Worm (Caenorhabditis elegans) whole organism, L4 larva: ENCODE results near the gene sshk-1.

Experiments used
- D1046.2 ChIP-seq: fragments of 200-800 bp; sonication (Bioruptor generic); IDR thresholded peaks from 2 replicates; pipeline ENCODE4 v1.3.6; 2022; ENCODE audit warnings: missing genetic modification characterization, missing compliant biosample characterization
- F44E2.7 ChIP-seq: fragments of 200-800 bp; sonication (Bioruptor generic); IDR thresholded peaks from 2 replicates; pipeline ENCODE4 v2.1.2; 2022; ENCODE audit warnings: missing genetic modification characterization, missing compliant biosample characterization
- F49E8.2 ChIP-seq: sonication (generic microtip); optimal IDR thresholded peaks from 2 replicates; lab custom pipeline; 2016; ENCODE audit warnings: missing compliant biosample characterization, mild to moderate bottlenecking, missing genetic modification characterization, borderline replicate concordance
- Y105C5A.15 ChIP-seq: fragments of 200-800 bp; sonication (Bioruptor generic); IDR thresholded peaks from 2 replicates; pipeline ENCODE4 v1.3.6; 2022; ENCODE audit warnings: missing genetic modification characterization, missing compliant biosample characterization
- Y48G9A.11 ChIP-seq: fragments of 200-800 bp; sonication (Bioruptor generic); IDR thresholded peaks from 2 replicates; pipeline ENCODE4 v1.3.6; 2022; ENCODE audit warnings: missing genetic modification reagents, missing genetic modification characterization, missing compliant biosample characterization
- ZK337.2 ChIP-seq: fragments of 200-800 bp; sonication (Bioruptor generic); IDR thresholded peaks from 2 replicates; pipeline ENCODE4 v1.3.6; 2022; ENCODE audit warnings: missing genetic modification reagents, missing genetic modification characterization, missing compliant biosample characterization
- aha-1 ChIP-seq: fragments of 150-350 bp; peaks from one replicate; lab custom pipeline; 2014; ENCODE audit warnings: missing biosample characterization, missing genetic modification characterization
- ama-1 ChIP-seq: fragments of 150-350 bp; optimal IDR thresholded peaks from 2 replicates; lab custom pipeline; 2014; ENCODE audit warnings: inconsistent platforms, mixed read lengths
- ceh-82 ChIP-seq: sonication (generic microtip); optimal IDR thresholded peaks from 2 replicates; lab custom pipeline; 2017; ENCODE audit warnings: missing biosample characterization, missing genetic modification characterization
- cey-2 ChIP-seq: sonication (generic microtip); optimal IDR thresholded peaks from 3 replicates; lab custom pipeline; 2017; ENCODE audit warnings: missing genetic modification characterization, mild to moderate bottlenecking, missing compliant biosample characterization, antibody characterized with exemption, borderline replicate concordance; ENCODE audit not compliant: insufficient read depth
- ctbp-1 ChIP-seq: fragments of 200-800 bp; sonication (Bioruptor generic); IDR thresholded peaks from 2 replicates; pipeline ENCODE4 v1.3.6; 2022; ENCODE audit warnings: missing genetic modification reagents, missing genetic modification characterization, missing compliant biosample characterization
- daf-12 ChIP-seq: fragments of 150-350 bp; optimal IDR thresholded peaks from 2 replicates; lab custom pipeline; 2014; ENCODE audit warnings: missing biosample characterization, missing genetic modification reagents, missing genetic modification characterization
- daf-16 ChIP-seq, 3 experiments: sonication (generic microtip); optimal IDR thresholded peaks; 2 replicates each; lab custom pipeline; 2016 to 2017; ENCODE audit warnings: missing genetic modification characterization in 3 of 3, missing genetic modification reagents in 3 of 3, mild to moderate bottlenecking in 2 of 3, missing compliant biosample characterization in 2 of 3, missing biosample characterization in 1 of 3, moderate library complexity in 1 of 3
- dmd-8 ChIP-seq: fragments of 200-800 bp; sonication (Bioruptor generic); IDR thresholded peaks from 2 replicates; pipeline ENCODE4 v1.3.6; 2022; ENCODE audit warnings: missing genetic modification characterization, missing compliant biosample characterization
- dpl-1 ChIP-seq: fragments of 150-350 bp; optimal IDR thresholded peaks from 2 replicates; lab custom pipeline; 2014; ENCODE audit warnings: missing biosample characterization, missing genetic modification reagents, missing genetic modification characterization
- dve-1 ChIP-seq: sonication (generic microtip); optimal IDR thresholded peaks from 2 replicates; lab custom pipeline; 2017; ENCODE audit warnings: antibody characterized with exemption, mild to moderate bottlenecking, missing genetic modification characterization, missing compliant biosample characterization; ENCODE audit not compliant: insufficient read depth
- egl-27 ChIP-seq: sonication (generic microtip); optimal IDR thresholded peaks from 3 replicates; lab custom pipeline; 2017; ENCODE audit warnings: missing biosample characterization, missing genetic modification reagents, missing genetic modification characterization
- egl-43 ChIP-seq: fragments of 200-800 bp; sonication (Bioruptor generic); IDR thresholded peaks from 2 replicates; pipeline ENCODE4 v1.3.6; 2022; ENCODE audit warnings: missing genetic modification reagents, missing genetic modification characterization, missing compliant biosample characterization
- fos-1 ChIP-seq: fragments of 150-350 bp; optimal IDR thresholded peaks from 2 replicates; lab custom pipeline; 2014; ENCODE audit warnings: missing biosample characterization, missing genetic modification characterization
- hif-1 ChIP-seq, 2 experiments: sonication (generic microtip); optimal IDR thresholded peaks; 2 replicates each; lab custom pipeline; 2016 to 2017; ENCODE audit warnings: missing compliant biosample characterization in 2 of 2, missing genetic modification characterization in 2 of 2, missing genetic modification reagents in 2 of 2, missing genotype in 2 of 2, mild to moderate bottlenecking in 1 of 2
- hmg-1.1 ChIP-seq: fragments of 200-800 bp; sonication (Bioruptor generic); IDR thresholded peaks from 2 replicates; pipeline ENCODE4 v1.3.6; 2022; ENCODE audit warnings: missing genetic modification reagents, missing genetic modification characterization, missing compliant biosample characterization
- lin-13 ChIP-seq: fragments of 150-350 bp; optimal IDR thresholded peaks from 2 replicates; lab custom pipeline; 2014; ENCODE audit warnings: missing biosample characterization, missing genetic modification reagents, missing genetic modification characterization
- lin-29 ChIP-seq: fragments of 200-800 bp; sonication (Bioruptor generic); IDR thresholded peaks from 2 replicates; pipeline ENCODE4 v1.3.6; 2022; ENCODE audit warnings: missing genetic modification reagents, missing genetic modification characterization, missing compliant biosample characterization
- lsy-2 ChIP-seq, 2 experiments: fragments of 150-350 bp in 1 of 2; sonication (generic microtip) in 1 of 2; optimal IDR thresholded peaks; 2 replicates each; lab custom pipeline; 2014 to 2017; ENCODE audit warnings: missing biosample characterization in 2 of 2, missing genetic modification characterization in 2 of 2
- madf-5 ChIP-seq, 2 experiments: fragments of 200-800 bp; sonication (Bioruptor generic); IDR thresholded peaks; 2 replicates each; pipeline ENCODE4 v1.3.6; 2022; ENCODE audit warnings: missing compliant biosample characterization in 2 of 2, missing genetic modification characterization in 2 of 2
- madf-9 ChIP-seq: fragments of 200-800 bp; sonication (Bioruptor generic); conservative IDR thresholded peaks from 2 replicates; pipeline ENCODE4 v1.3.6; 2022; ENCODE audit warnings: missing genetic modification reagents, missing genetic modification characterization, missing compliant biosample characterization
- mdl-1 ChIP-seq, 2 experiments: fragments of 150-350 bp in 1 of 2; sonication (generic microtip) in 1 of 2; optimal IDR thresholded peaks; 2 replicates each; lab custom pipeline; 2014 to 2017; ENCODE audit warnings: missing biosample characterization in 2 of 2, missing genetic modification characterization in 2 of 2
- mdt-29 ChIP-seq: fragments of 200-800 bp; sonication (Bioruptor generic); IDR thresholded peaks from 2 replicates; pipeline ENCODE4 v1.3.6; 2022; ENCODE audit warnings: missing genetic modification reagents, missing genetic modification characterization, missing compliant biosample characterization
- mep-1 ChIP-seq: fragments of 150-350 bp; sonication (generic microtip); optimal IDR thresholded peaks from 3 replicates; lab custom pipeline; 2014; ENCODE audit warnings: missing biosample characterization, missing genetic modification characterization
- mes-2 ChIP-seq: sonication (generic microtip); optimal IDR thresholded peaks from 2 replicates; lab custom pipeline; 2016; ENCODE audit warnings: missing genotype, mild to moderate bottlenecking, missing genetic modification characterization, missing compliant biosample characterization; ENCODE audit not compliant: poor library complexity, severe bottlenecking
- nhr-10 ChIP-seq: fragments of 150-350 bp; optimal IDR thresholded peaks from 2 replicates; lab custom pipeline; 2014; ENCODE audit warnings: missing biosample characterization, missing genetic modification characterization
- nhr-11 ChIP-seq: fragments of 150-350 bp; optimal IDR thresholded peaks from 2 replicates; lab custom pipeline; 2014; ENCODE audit warnings: missing biosample characterization, missing genetic modification characterization
- nhr-111 ChIP-seq: fragments of 200-800 bp; sonication (Bioruptor generic); optimal IDR thresholded peaks from 2 replicates; lab custom pipeline; 2018; ENCODE audit warnings: mild to moderate bottlenecking, missing genetic modification characterization, missing compliant biosample characterization
- pha-4 ChIP-seq, 2 experiments: fragments of 150-350 bp in 1 of 2; fragments of 200-800 bp in 1 of 2; sonication (Bioruptor generic) in 1 of 2; IDR thresholded peaks in 1 of 2; optimal IDR thresholded peaks in 1 of 2; 2 replicates each; pipeline versions ENCODE4 v1.3.6 to Lab custom; 2014 to 2022; ENCODE audit warnings: missing genetic modification characterization in 2 of 2, missing genetic modification reagents in 2 of 2, missing biosample characterization in 1 of 2, missing compliant biosample characterization in 1 of 2
- php-3 ChIP-seq: fragments of 200-800 bp; sonication (Bioruptor generic); IDR thresholded peaks from 2 replicates; pipeline ENCODE4 v1.3.6; 2022; ENCODE audit warnings: missing genetic modification reagents, missing genetic modification characterization, missing compliant biosample characterization
- saeg-2 ChIP-seq: fragments of 200-800 bp; sonication (Bioruptor generic); IDR thresholded peaks from 2 replicates; pipeline ENCODE4 v1.3.6; 2022; ENCODE audit warnings: missing genetic modification reagents, missing genetic modification characterization, missing compliant biosample characterization
- set-16 ChIP-seq: fragments of 200-800 bp; sonication (Bioruptor generic); IDR thresholded peaks from 2 replicates; pipeline ENCODE4 v1.3.6; 2022; ENCODE audit warnings: missing genetic modification reagents, missing genetic modification characterization, missing compliant biosample characterization
- skn-1 ChIP-seq: fragments of 150-350 bp; optimal IDR thresholded peaks from 2 replicates; lab custom pipeline; 2014; ENCODE audit warnings: missing biosample characterization, missing genetic modification characterization
- snpc-1.2 ChIP-seq: fragments of 200-800 bp; sonication (Bioruptor generic); IDR thresholded peaks from 2 replicates; pipeline ENCODE4 v1.3.6; 2022; ENCODE audit warnings: missing genetic modification reagents, missing genetic modification characterization, missing compliant biosample characterization
- snpc-4 ChIP-seq: fragments of 150-350 bp; optimal IDR thresholded peaks from 2 replicates; lab custom pipeline; 2014; ENCODE audit warnings: missing biosample characterization, missing genetic modification characterization
- tag-97 ChIP-seq: fragments of 200-800 bp; sonication (Bioruptor generic); IDR thresholded peaks from 2 replicates; pipeline ENCODE4 v1.3.6; 2022; ENCODE audit warnings: missing genetic modification characterization, missing compliant biosample characterization
- unc-130 ChIP-seq: sonication (generic microtip); optimal IDR thresholded peaks from 2 replicates; lab custom pipeline; 2016; ENCODE audit warnings: missing genetic modification reagents, missing genetic modification characterization, missing compliant biosample characterization
- unc-39 ChIP-seq: sonication (generic microtip); optimal IDR thresholded peaks from 2 replicates; lab custom pipeline; 2017; ENCODE audit warnings: missing biosample characterization, missing genetic modification characterization
- unc-62 ChIP-seq, 3 experiments: fragments of 150-350 bp in 1 of 3; sonication (generic microtip); optimal IDR thresholded peaks in 2 of 3; peaks in 1 of 3; 1 replicate in 1 of 3; 2 replicates in 2 of 3; lab custom pipeline; 2014 to 2017; ENCODE audit warnings: missing biosample characterization in 3 of 3, missing genetic modification characterization in 3 of 3, missing genetic modification reagents in 3 of 3, missing genotype in 1 of 3
- vab-7 ChIP-seq: fragments of 200-800 bp; sonication (Bioruptor generic); IDR thresholded peaks from 2 replicates; pipeline ENCODE4 v1.3.6; 2022; ENCODE audit warnings: missing genetic modification reagents, missing genetic modification characterization, missing compliant biosample characterization
- zag-1 ChIP-seq: fragments of 150-350 bp; optimal IDR thresholded peaks from 2 replicates; lab custom pipeline; 2014; ENCODE audit warnings: missing biosample characterization, missing genetic modification characterization
- zfp-3 ChIP-seq: fragments of 200-800 bp; sonication (Bioruptor generic); conservative IDR thresholded peaks from 2 replicates; pipeline ENCODE4 v1.3.6; 2022; ENCODE audit warnings: missing genetic modification reagents, missing genetic modification characterization, missing compliant biosample characterization
- ztf-7 ChIP-seq: fragments of 150-350 bp; optimal IDR thresholded peaks from 2 replicates; lab custom pipeline; 2014; ENCODE audit warnings: missing biosample characterization, missing genetic modification characterization

The sshk-1 gene

DNA sequence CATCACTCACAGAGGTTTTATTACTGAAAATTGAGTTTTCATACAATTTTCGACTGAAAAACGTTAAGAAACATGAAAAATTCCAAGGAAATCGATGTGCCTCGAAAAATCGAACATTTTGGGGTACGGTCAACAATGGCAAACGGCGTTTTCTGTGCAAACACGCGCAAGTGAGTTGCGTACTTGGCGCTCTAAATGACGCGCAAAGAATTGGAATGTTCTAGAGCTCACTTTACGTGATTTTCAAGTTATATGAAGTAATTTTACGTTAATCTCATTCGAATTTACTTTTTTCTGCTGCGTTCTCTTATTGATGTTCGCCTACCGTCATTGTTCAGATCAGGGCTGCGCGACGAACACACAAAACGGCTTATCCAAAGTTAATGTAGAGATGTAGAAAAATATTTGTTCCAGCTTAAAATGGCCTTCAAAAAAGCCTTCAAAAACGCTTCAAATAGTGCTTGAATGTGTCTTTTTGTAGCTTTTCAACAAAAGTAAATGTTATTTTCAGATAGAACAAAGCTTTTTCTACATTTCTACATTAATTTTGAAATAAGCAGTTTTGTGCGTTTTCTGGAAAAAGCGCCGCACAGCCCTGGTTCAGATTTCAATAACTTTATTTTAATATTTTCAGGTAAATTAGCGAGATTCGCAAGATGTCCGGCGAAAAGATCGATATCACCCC, 29.7 kb downstream of the sshk-1 start, which contains the start of the genes F31D4.2 and fkb-6:
Gene F31D4.2 (minus strand): TSS at position 23 of the 685 bp plus-strand sequence.
Gene fkb-6 (plus strand): TSS at position 635 of the 685 bp plus-strand sequence.
- TF ChIP-seq madf-9 (GFP tag; lab: Robert Waterston, UW) = no peak
- peak; percentile 96 for TF ChIP-seq aha-1 (tag; lab: Kevin White, UChicago)
- peak; percentile 71 for TF ChIP-seq dpl-1 (GFP tag; lab: Kevin White, UChicago)
- peak; percentile 89 to 98 for TF ChIP-seq lsy-2 (tag; optimal IDR thresholded peaks at IDR 0.05; lab: Kevin White, UChicago)
- no peak for TF ChIP-seq nhr-111 (GFP tag; lab: Kevin White, UChicago)
- TF ChIP-seq unc-62 (GFP tag; optimal IDR thresholded peaks at IDR 0.05 in 1 of 2; lab: Kevin White, UChicago) = peak in 1 of 2 experiments; percentile 99
- TF ChIP-seq unc-62 (tag; optimal IDR thresholded peaks at IDR 0.05; lab: Kevin White, UChicago) = no peak
- TF ChIP-seq php-3 (GFP tag; lab: Robert Waterston, UW) = no peak
- TF ChIP-seq lin-13 (GFP tag; lab: Kevin White, UChicago) = no peak
- TF ChIP-seq ctbp-1 (GFP tag; lab: Robert Waterston, UW) = 0 out of 2 replicates have a peak, but pooled peaks have one; percentile 26
- peak; percentile 56 for TF ChIP-seq ztf-7 (tag; lab: Kevin White, UChicago)
- peak; percentile 68 for TF ChIP-seq mep-1
- TF ChIP-seq zag-1 (tag; lab: Kevin White, UChicago) = no peak
- TF ChIP-seq hif-1 (tag; optimal IDR thresholded peaks at IDR 0.05; lab: Kevin White, UChicago) = peak; percentile 25 to 96
- TF ChIP-seq mes-2 (tag; lab: Kevin White, UChicago) = peak; percentile 81
- peak; percentile 75 for TF ChIP-seq dve-1
- TF ChIP-seq F49E8.2 = peak; percentile 35
- TF ChIP-seq ZK337.2 (GFP tag; lab: Robert Waterston, UW) = no peak
- peak; percentile 8 for TF ChIP-seq nhr-11 (tag; lab: Kevin White, UChicago)
- TF ChIP-seq cey-2 (tag; lab: Kevin White, UChicago) = no peak
- TF ChIP-seq ceh-82 = no peak
- no peak for TF ChIP-seq skn-1 (tag; lab: Kevin White, UChicago)
- no peak for TF ChIP-seq fos-1 (tag; lab: Kevin White, UChicago)
- 0 out of 2 replicates have a peak, but pooled peaks have one; percentile 38 for TF ChIP-seq zfp-3 (GFP tag; lab: Robert Waterston, UW)
- no peak for TF ChIP-seq mdl-1 (tag; optimal IDR thresholded peaks at IDR 0.05; lab: Kevin White, UChicago)
- TF ChIP-seq hmg-1.1 = peak; percentile 61; the same call in 1 of the 2 replicates
- no peak for TF ChIP-seq nhr-10 (tag; lab: Kevin White, UChicago)
- TF ChIP-seq Y48G9A.11 (GFP tag; lab: Robert Waterston, UW) = 0 out of 2 replicates have a peak, but pooled peaks have one; percentile 5
- peak; percentile 39; the same call in 1 of the 2 replicates for TF ChIP-seq egl-43 (GFP tag; lab: Robert Waterston, UW)
- peak; percentile 74 for TF ChIP-seq mdt-29 (GFP tag; lab: Robert Waterston, UW)
- no peak for TF ChIP-seq egl-27 (tag; lab: Kevin White, UChicago)
- no peak for TF ChIP-seq F44E2.7 (GFP tag; lab: Robert Waterston, UW)
- TF ChIP-seq ama-1 (lab: Kevin White, UChicago) = no peak
- no peak for TF ChIP-seq madf-5 (GFP tag; IDR thresholded peaks at IDR 0.05; lab: Robert Waterston, UW)
- TF ChIP-seq daf-16 (GFP tag; optimal IDR thresholded peaks at IDR 0.05; lab: Kevin White, UChicago) = peak in 1 of 2 experiments; percentile 3
- peak; percentile 38 for TF ChIP-seq daf-16 (tag; optimal IDR thresholded peaks at IDR 0.05; lab: Kevin White, UChicago)
- no peak for TF ChIP-seq D1046.2 (GFP tag; lab: Robert Waterston, UW)
- no peak for TF ChIP-seq saeg-2 (GFP tag; lab: Robert Waterston, UW)
- TF ChIP-seq pha-4 (GFP tag; IDR thresholded peaks at IDR 0.05; lab: Robert Waterston, UW) = no peak
- TF ChIP-seq pha-4 (tag; optimal IDR thresholded peaks at IDR 0.05; lab: Kevin White, UChicago) = peak; percentile 47
- TF ChIP-seq unc-130 (GFP tag; lab: Kevin White, UChicago) = no peak
- no peak for TF ChIP-seq set-16 (GFP tag; lab: Robert Waterston, UW)
- TF ChIP-seq tag-97 (GFP tag; lab: Robert Waterston, UW) = no peak
- no peak for TF ChIP-seq snpc-4 (tag; lab: Kevin White, UChicago)
- TF ChIP-seq snpc-1.2 = 0 out of 2 replicates have a peak, but pooled peaks have one; percentile 43
- no peak for TF ChIP-seq vab-7 (GFP tag; lab: Robert Waterston, UW)
- TF ChIP-seq lin-29 = no peak
- TF ChIP-seq dmd-8 (GFP tag; lab: Robert Waterston, UW) = no peak
- TF ChIP-seq unc-39 (tag; lab: Kevin White, UChicago) = no peak
- TF ChIP-seq Y105C5A.15 (GFP tag; lab: Robert Waterston, UW) = no peak
- TF ChIP-seq daf-12 (tag; lab: Kevin White, UChicago) = no peak
